Worm (Caenorhabditis elegans) whole organism, L1 larva: Measurements from ENCODE around the gene F22F7.8.

ENCODE experiments used
- C16A3.4 ChIP-seq: fragments of 150-350 bp; optimal IDR thresholded peaks from 2 replicates; lab custom pipeline; 2014; ENCODE audit warnings: missing biosample characterization, missing genetic modification characterization
- aha-1 ChIP-seq: fragments of 150-350 bp; optimal IDR thresholded peaks from 2 replicates; lab custom pipeline; 2014; ENCODE audit warnings: missing biosample characterization, missing genetic modification characterization
- alr-1 ChIP-seq: fragments of 200-800 bp; sonication (Bioruptor generic); optimal IDR thresholded peaks from 2 replicates; lab custom pipeline; 2018; ENCODE audit warnings: borderline replicate concordance, mild to moderate bottlenecking, missing genetic modification characterization, missing compliant biosample characterization
- blmp-1 ChIP-seq: fragments of 150-350 bp; optimal IDR thresholded peaks from 2 replicates; lab custom pipeline; 2014; ENCODE audit warnings: missing biosample characterization, missing genetic modification characterization
- ceh-63 ChIP-seq: fragments of 200-800 bp; sonication (Bioruptor generic); optimal IDR thresholded peaks from 2 replicates; lab custom pipeline; 2018; ENCODE audit warnings: mild to moderate bottlenecking, missing genetic modification characterization, missing compliant biosample characterization
- ceh-82 ChIP-seq, 3 experiments: fragments of 150-350 bp in 1 of 3; sonication (generic microtip) in 2 of 3; optimal IDR thresholded peaks; 2 replicates each; lab custom pipeline; 2014 to 2017; ENCODE audit warnings: missing biosample characterization in 3 of 3, missing genetic modification characterization in 3 of 3
- ceh-88 ChIP-seq: fragments of 200-800 bp; sonication (Bioruptor generic); IDR thresholded peaks from 2 replicates; pipeline ENCODE4 v1.3.6; 2022; ENCODE audit warnings: missing genetic modification characterization, missing compliant biosample characterization
- dpl-1 ChIP-seq, 3 experiments: fragments of 150-350 bp in 2 of 3; sonication (generic microtip) in 1 of 3; optimal IDR thresholded peaks; 2 replicates each; lab custom pipeline; 2014 to 2017; ENCODE audit warnings: missing biosample characterization in 3 of 3, missing genetic modification characterization in 3 of 3, missing genetic modification reagents in 3 of 3
- efl-1 ChIP-seq, 4 experiments: fragments of 150-350 bp; optimal IDR thresholded peaks in 3 of 4; peaks in 1 of 4; 1 replicate in 1 of 4; 2 replicates in 3 of 4; lab custom pipeline; 2014; ENCODE audit warnings: missing biosample characterization in 2 of 4, missing genetic modification characterization in 2 of 4, missing genetic modification reagents in 2 of 4
- egl-27 ChIP-seq, 2 experiments: fragments of 150-350 bp in 1 of 2; sonication (generic microtip); optimal IDR thresholded peaks; 3 replicates each; lab custom pipeline; 2017 to 2018; ENCODE audit warnings: missing biosample characterization in 2 of 2, missing genetic modification characterization in 2 of 2, missing genetic modification reagents in 2 of 2
- ets-5 ChIP-seq: fragments of 200-800 bp; sonication (Bioruptor generic); IDR thresholded peaks from 2 replicates; pipeline ENCODE4 v1.3.6; 2022; ENCODE audit warnings: missing genetic modification characterization, missing compliant biosample characterization
- fos-1 ChIP-seq: fragments of 150-350 bp; optimal IDR thresholded peaks from 2 replicates; lab custom pipeline; 2014; ENCODE audit warnings: missing biosample characterization, missing genetic modification characterization
- hlh-4 ChIP-seq: sonication (generic microtip); optimal IDR thresholded peaks from 2 replicates; lab custom pipeline; 2016; ENCODE audit warnings: mild to moderate bottlenecking, missing genetic modification characterization, missing compliant biosample characterization
- irx-1 ChIP-seq: sonication (generic microtip); optimal IDR thresholded peaks from 2 replicates; lab custom pipeline; 2016; ENCODE audit warnings: missing genetic modification characterization, missing compliant biosample characterization
- jun-1 ChIP-seq: fragments of 150-350 bp; optimal IDR thresholded peaks from 2 replicates; lab custom pipeline; 2014; ENCODE audit warnings: missing biosample characterization, missing genetic modification reagents, missing genetic modification characterization
- lin-13 ChIP-seq: fragments of 150-350 bp; optimal IDR thresholded peaks from 2 replicates; lab custom pipeline; 2014; ENCODE audit warnings: missing biosample characterization, missing genetic modification reagents, missing genetic modification characterization
- lin-15B ChIP-seq: fragments of 150-350 bp; sonication (generic microtip); optimal IDR thresholded peaks from 3 replicates; lab custom pipeline; 2014; ENCODE audit warnings: missing biosample characterization, missing genetic modification characterization
- lin-35 ChIP-seq, 2 experiments: fragments of 150-350 bp; optimal IDR thresholded peaks; 2 replicates each; lab custom pipeline; 2014; ENCODE audit warnings: missing biosample characterization in 2 of 2, missing genetic modification characterization in 2 of 2, missing genetic modification reagents in 2 of 2
- lin-39 ChIP-seq: fragments of 150-350 bp; optimal IDR thresholded peaks from 2 replicates; lab custom pipeline; 2014; ENCODE audit warnings: missing biosample characterization, missing genetic modification reagents, missing genetic modification characterization
- lir-3 ChIP-seq: sonication (generic microtip); optimal IDR thresholded peaks from 2 replicates; lab custom pipeline; 2016; ENCODE audit warnings: mild to moderate bottlenecking, missing genetic modification characterization, moderate library complexity, missing compliant biosample characterization; ENCODE audit not compliant: poor library complexity
- mab-9 ChIP-seq: fragments of 200-800 bp; sonication (Bioruptor generic); IDR thresholded peaks from 2 replicates; pipeline ENCODE4 v1.3.6; 2022; ENCODE audit warnings: missing genetic modification reagents, missing genetic modification characterization, missing compliant biosample characterization
- mdl-1 ChIP-seq, 2 experiments: fragments of 150-350 bp; optimal IDR thresholded peaks; 2 replicates each; lab custom pipeline; 2014 to 2017; ENCODE audit warnings: missing biosample characterization in 2 of 2, missing genetic modification characterization in 2 of 2, inconsistent platforms in 1 of 2
- nhr-11 ChIP-seq: fragments of 150-350 bp; optimal IDR thresholded peaks from 2 replicates; lab custom pipeline; 2014; ENCODE audit warnings: missing biosample characterization, missing genetic modification characterization
- nhr-20 ChIP-seq: sonication (generic microtip); optimal IDR thresholded peaks from 2 replicates; lab custom pipeline; 2016; ENCODE audit warnings: mild to moderate bottlenecking, missing genetic modification characterization, missing compliant biosample characterization
- nhr-237 ChIP-seq: fragments of 150-350 bp; optimal IDR thresholded peaks from 2 replicates; lab custom pipeline; 2014; ENCODE audit warnings: missing biosample characterization, missing genetic modification characterization
- nhr-77 ChIP-seq: fragments of 150-350 bp; optimal IDR thresholded peaks from 2 replicates; lab custom pipeline; 2014; ENCODE audit warnings: missing biosample characterization, missing genetic modification characterization
- nhr-85 ChIP-seq: sonication (generic microtip); peaks from one replicate; lab custom pipeline; 2016; ENCODE audit warnings: missing genetic modification characterization, inconsistent platforms, missing compliant biosample characterization
- nhr-90 ChIP-seq: sonication (generic microtip); optimal IDR thresholded peaks from 2 replicates; lab custom pipeline; 2016; ENCODE audit warnings: mild to moderate bottlenecking, missing genetic modification characterization, missing compliant biosample characterization; ENCODE audit not compliant: poor library complexity
- pax-3 ChIP-seq: fragments of 200-800 bp; sonication (Bioruptor generic); optimal IDR thresholded peaks from 2 replicates; lab custom pipeline; 2018; ENCODE audit warnings: mild to moderate bottlenecking, missing genetic modification characterization, moderate library complexity, missing compliant biosample characterization
- rnt-1 ChIP-seq: sonication (generic microtip); optimal IDR thresholded peaks from 2 replicates; lab custom pipeline; 2016; ENCODE audit warnings: mild to moderate bottlenecking, missing genetic modification characterization, moderate library complexity, missing compliant biosample characterization
- skn-1 ChIP-seq: fragments of 150-350 bp; optimal IDR thresholded peaks from 2 replicates; lab custom pipeline; 2014; ENCODE audit warnings: missing biosample characterization, missing genetic modification characterization
- snpc-4 ChIP-seq: fragments of 150-350 bp; optimal IDR thresholded peaks from 2 replicates; lab custom pipeline; 2014; ENCODE audit warnings: missing biosample characterization, missing genetic modification characterization
- sox-4 ChIP-seq: sonication (generic microtip); optimal IDR thresholded peaks from 2 replicates; lab custom pipeline; 2016; ENCODE audit warnings: missing genetic modification characterization, missing compliant biosample characterization
- sup-37 ChIP-seq: fragments of 200-800 bp; sonication (Bioruptor generic); optimal IDR thresholded peaks from 2 replicates; lab custom pipeline; 2018; ENCODE audit warnings: mild to moderate bottlenecking, missing genetic modification characterization, missing compliant biosample characterization
- swsn-7 ChIP-seq: sonication (generic microtip); optimal IDR thresholded peaks from 2 replicates; lab custom pipeline; 2016; ENCODE audit warnings: missing genetic modification characterization, missing compliant biosample characterization
- tbx-2 ChIP-seq: sonication (generic microtip); optimal IDR thresholded peaks from 2 replicates; lab custom pipeline; 2016; ENCODE audit warnings: missing genetic modification characterization, missing compliant biosample characterization
- tlp-1 ChIP-seq: fragments of 150-350 bp; optimal IDR thresholded peaks from 2 replicates; lab custom pipeline; 2014; ENCODE audit warnings: missing biosample characterization, missing genetic modification characterization
- unc-62 ChIP-seq: fragments of 150-350 bp; optimal IDR thresholded peaks from 2 replicates; lab custom pipeline; 2014; ENCODE audit warnings: missing biosample characterization, missing genetic modification reagents, missing genetic modification characterization
- vab-15 ChIP-seq: sonication (generic microtip); optimal IDR thresholded peaks from 2 replicates; lab custom pipeline; 2017; ENCODE audit warnings: missing genotype, mild to moderate bottlenecking, missing genetic modification characterization, missing compliant biosample characterization
- xbp-1 ChIP-seq: sonication (generic microtip); optimal IDR thresholded peaks from 2 replicates; lab custom pipeline; 2016; ENCODE audit warnings: missing genetic modification characterization, missing compliant biosample characterization
- zag-1 ChIP-seq: fragments of 150-350 bp; optimal IDR thresholded peaks from 2 replicates; lab custom pipeline; 2014; ENCODE audit warnings: missing biosample characterization, missing genetic modification characterization
- zip-4 ChIP-seq: fragments of 200-800 bp; sonication (Bioruptor generic); optimal IDR thresholded peaks from 2 replicates; lab custom pipeline; 2018; ENCODE audit warnings: mild to moderate bottlenecking, missing genetic modification characterization, moderate library complexity, missing compliant biosample characterization
- ztf-11 ChIP-seq, 2 experiments: sonication (generic microtip); optimal IDR thresholded peaks; 2 replicates each; lab custom pipeline; 2016 to 2017; ENCODE audit warnings: missing genetic modification characterization in 2 of 2, missing biosample characterization in 1 of 2, missing compliant biosample characterization in 1 of 2
- ztf-4 ChIP-seq: fragments of 150-350 bp; optimal IDR thresholded peaks from 2 replicates; lab custom pipeline; 2014; ENCODE audit warnings: missing biosample characterization, missing genetic modification characterization

Gene F22F7.8

ce11 chrV:2118574-2118973, 3.2 kb downstream of the F22F7.8 start, which contains the start of gene bgnt-1.2:
TSS of gene bgnt-1.2 (minus strand) at chrV:2118674.
- TF ChIP-seq sup-37 (GFP tag; lab: Kevin White, UChicago) = no peak
- TF ChIP-seq C16A3.4 = no peak
- TF ChIP-seq nhr-11 (tag; lab: Kevin White, UChicago) = no peak

ce11 chrV:2110368-2110767, 11.4 kb downstream of the F22F7.8 start, which contains the start of gene F22F7.3:
TSS of gene F22F7.3 (plus strand) at chrV:2110668.
- no peak for TF ChIP-seq ceh-63 (GFP tag; lab: Kevin White, UChicago)
- no peak for TF ChIP-seq sox-4 (tag; lab: Kevin White, UChicago)
- no peak for TF ChIP-seq zag-1 (tag; lab: Kevin White, UChicago)
- no peak for TF ChIP-seq tlp-1 (tag; lab: Kevin White, UChicago)
- TF ChIP-seq efl-1 (optimal IDR thresholded peaks at IDR 0.05; lab: Kevin White, UChicago) = no peak
- peak in 1 of 2 experiments; percentile 66 for TF ChIP-seq efl-1 (GFP tag; optimal IDR thresholded peaks at IDR 0.05 in 1 of 2; lab: Kevin White, UChicago)
- peak; percentile 34 for TF ChIP-seq blmp-1
- TF ChIP-seq tbx-2 (tag; lab: Kevin White, UChicago) = no peak
- TF ChIP-seq ztf-4 (tag; lab: Kevin White, UChicago) = no peak
- no peak for TF ChIP-seq dpl-1 (GFP tag; optimal IDR thresholded peaks at IDR 0.05; lab: Kevin White, UChicago)
- TF ChIP-seq pax-3 = no peak
- no peak for TF ChIP-seq ets-5
- TF ChIP-seq ceh-88 (GFP tag; lab: Robert Waterston, UW) = no peak
- no peak for TF ChIP-seq nhr-90 (tag; lab: Kevin White, UChicago)
- TF ChIP-seq mdl-1 (tag; optimal IDR thresholded peaks at IDR 0.05; lab: Kevin White, UChicago) = no peak
- no peak for TF ChIP-seq jun-1 (tag; lab: Kevin White, UChicago)
- TF ChIP-seq, all 84 proteins: peak for 2

DNA sequence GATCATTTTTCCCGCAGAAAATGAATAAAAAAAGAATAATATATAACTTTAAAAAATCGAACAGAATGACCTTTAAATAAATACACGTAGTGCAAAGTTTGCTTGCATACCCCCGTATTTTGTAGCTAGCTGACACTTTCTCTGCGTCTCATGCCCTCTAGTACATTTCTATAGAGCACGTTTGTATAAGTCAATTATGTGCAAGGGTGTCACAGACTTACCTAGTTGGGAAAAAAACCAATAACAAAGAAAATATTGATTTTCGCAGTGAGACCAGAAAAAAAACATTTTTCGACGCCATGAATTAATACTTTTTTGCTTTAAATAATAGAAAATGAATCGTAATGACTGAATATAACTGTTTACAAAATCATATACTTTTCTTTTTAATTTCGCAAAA, 12.5 kb downstream of the F22F7.8 start, which contains the start of gene ckb-4:
ckb-4 (minus strand) TSS at position 140 of the 400 bp plus-strand sequence.
- peak in 1 of 3 experiments; percentile 46 for TF ChIP-seq ceh-82 (tag; optimal IDR thresholded peaks at IDR 0.05; lab: Kevin White, UChicago)
- no peak for TF ChIP-seq aha-1 (tag; lab: Kevin White, UChicago)
- TF ChIP-seq swsn-7 = no peak
- TF ChIP-seq xbp-1 (tag; lab: Kevin White, UChicago) = peak; percentile 26
- TF ChIP-seq nhr-85 = peak; percentile 47
- TF ChIP-seq nhr-77 = peak; percentile 15
- TF ChIP-seq rnt-1 (tag; lab: Kevin White, UChicago) = peak; percentile 5
- peak; percentile 11 for TF ChIP-seq skn-1 (tag; lab: Kevin White, UChicago)
- peak; percentile 13 for TF ChIP-seq lin-13 (GFP tag; lab: Kevin White, UChicago)
- peak; percentile 59 to 70 for TF ChIP-seq efl-1 (optimal IDR thresholded peaks at IDR 0.05; lab: Kevin White, UChicago)
- TF ChIP-seq efl-1 (GFP tag; optimal IDR thresholded peaks at IDR 0.05 in 1 of 2; lab: Kevin White, UChicago) = peak; percentile 54 to 85
- TF ChIP-seq vab-15 (tag; lab: Kevin White, UChicago) = peak; percentile 11
- TF ChIP-seq dpl-1 (GFP tag; optimal IDR thresholded peaks at IDR 0.05; lab: Kevin White, UChicago) = peak; percentile 9 to 69 (median 29)
- no peak for TF ChIP-seq ztf-11 (tag; optimal IDR thresholded peaks at IDR 0.05; lab: Kevin White, UChicago)
- peak; percentile 48 to 66 for TF ChIP-seq lin-35 (GFP tag; optimal IDR thresholded peaks at IDR 0.05; lab: Kevin White, UChicago)
- TF ChIP-seq lin-15B (tag; lab: Kevin White, UChicago) = peak; percentile 41
- TF ChIP-seq nhr-20 (tag; lab: Kevin White, UChicago) = peak; percentile 42
- TF ChIP-seq fos-1 (tag; lab: Kevin White, UChicago) = no peak
- peak; percentile 16 for TF ChIP-seq blmp-1
- peak; percentile 30 for TF ChIP-seq C16A3.4

DNA sequence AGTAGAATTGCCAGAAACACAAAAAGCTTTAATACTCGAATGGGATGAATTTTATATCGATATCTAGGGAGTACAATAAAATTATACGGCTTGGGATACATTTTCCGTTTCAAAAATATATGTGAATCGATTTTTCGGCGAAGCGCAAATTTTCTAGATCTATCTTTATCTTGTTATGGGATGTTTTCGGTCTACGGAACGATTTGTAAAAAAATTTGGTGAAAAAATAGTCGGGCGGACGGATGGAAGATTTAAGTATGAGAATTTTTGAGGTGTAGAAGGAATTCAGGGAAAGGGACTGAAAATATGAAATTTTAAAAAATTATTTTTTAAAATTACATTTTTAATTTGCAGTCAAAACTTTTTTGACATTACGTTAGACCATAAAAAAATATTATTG, 15.8 kb downstream of the F22F7.8 start, which contains the start of gene F22F7.4:
F22F7.4 (minus strand) TSS at position 101 of the 400 bp plus-strand sequence.
- TF ChIP-seq irx-1 = no peak
- TF ChIP-seq lin-39 = no peak
- no peak for TF ChIP-seq snpc-4
- TF ChIP-seq tbx-2 (tag; lab: Kevin White, UChicago) = no peak
- TF ChIP-seq lir-3 (tag; lab: Kevin White, UChicago) = no peak
- no peak for TF ChIP-seq unc-62 (GFP tag; lab: Kevin White, UChicago)
- no peak for TF ChIP-seq zip-4 (GFP tag; lab: Kevin White, UChicago)
- TF ChIP-seq alr-1 (tag; lab: Kevin White, UChicago) = no peak
- no peak for TF ChIP-seq mab-9
- no peak for TF ChIP-seq nhr-237 (tag; lab: Kevin White, UChicago)
- no peak for TF ChIP-seq egl-27 (tag; optimal IDR thresholded peaks at IDR 0.05; lab: Kevin White, UChicago)
- no peak for TF ChIP-seq hlh-4
- no peak for TF ChIP-seq nhr-85
